Worm (Caenorhabditis elegans) whole organism, L3 larva: ENCODE data around the gene mpk-2.

Source experiments
- R02D3.7 ChIP-seq: fragments of 150-350 bp; optimal IDR thresholded peaks from 2 replicates; lab custom pipeline; 2014; ENCODE audit warnings: missing biosample characterization, missing genetic modification characterization
- aly-2 ChIP-seq: fragments of 150-350 bp; optimal IDR thresholded peaks from 2 replicates; lab custom pipeline; 2014; ENCODE audit warnings: missing biosample characterization, missing genetic modification characterization
- daf-12 ChIP-seq: fragments of 150-350 bp; optimal IDR thresholded peaks from 2 replicates; lab custom pipeline; 2014; ENCODE audit warnings: missing biosample characterization, missing genetic modification reagents, missing genetic modification characterization
- elt-3 ChIP-seq, 3 experiments: fragments of 150-350 bp in 1 of 3; sonication (generic microtip) in 2 of 3; optimal IDR thresholded peaks; 2 replicates in 2 of 3; 4 replicates in 1 of 3; lab custom pipeline; 2014 to 2017; ENCODE audit warnings: missing biosample characterization in 3 of 3, missing genetic modification characterization in 3 of 3
- jun-1 ChIP-seq: fragments of 150-350 bp; optimal IDR thresholded peaks from 2 replicates; lab custom pipeline; 2014; ENCODE audit warnings: missing biosample characterization, missing genetic modification reagents, missing genetic modification characterization
- nfya-1 ChIP-seq: sonication (generic microtip); optimal IDR thresholded peaks from 2 replicates; lab custom pipeline; 2017; ENCODE audit warnings: missing genetic modification characterization, mild to moderate bottlenecking, missing compliant biosample characterization, antibody characterized with exemption, moderate library complexity; ENCODE audit not compliant: insufficient read depth
- nhr-11 ChIP-seq: fragments of 150-350 bp; optimal IDR thresholded peaks from 2 replicates; lab custom pipeline; 2014; ENCODE audit warnings: missing biosample characterization, missing genetic modification characterization
- nhr-77 ChIP-seq: fragments of 150-350 bp; optimal IDR thresholded peaks from 2 replicates; lab custom pipeline; 2014; ENCODE audit warnings: missing biosample characterization, missing genetic modification characterization
- skn-1 ChIP-seq: fragments of 150-350 bp; optimal IDR thresholded peaks from 2 replicates; lab custom pipeline; 2014; ENCODE audit warnings: missing biosample characterization, missing genetic modification characterization
- ztf-11 ChIP-seq: fragments of 150-350 bp; optimal IDR thresholded peaks from 2 replicates; lab custom pipeline; 2014; ENCODE audit warnings: missing biosample characterization, missing genetic modification characterization
- ztf-4 ChIP-seq: fragments of 150-350 bp; optimal IDR thresholded peaks from 2 replicates; lab custom pipeline; 2014; ENCODE audit warnings: missing biosample characterization, missing genetic modification characterization

ce11 chrII:5154540-5154939 lies 50.6 kb downstream of the mpk-2 start, which contains the start of gene srb-12:
- TF ChIP-seq nhr-11 (tag; lab: Kevin White, UChicago) (no peak), elt-3 (tag; optimal IDR thresholded peaks at IDR 0.05; lab: Kevin White, UChicago) (no peak), ztf-11 (tag; lab: Kevin White, UChicago) (no peak), daf-12 (tag; lab: Kevin White, UChicago) (no peak), aly-2 (tag; lab: Kevin White, UChicago) (no peak), jun-1 (tag; lab: Kevin White, UChicago) (no peak), nfya-1 (tag; lab: Kevin White, UChicago) (no peak), skn-1 (no peak), nhr-77 (tag; lab: Kevin White, UChicago) (no peak), R02D3.7 (no peak), ztf-4 (tag; lab: Kevin White, UChicago) (no peak)
